Fruit fly (Drosophila melanogaster) whole organism, embryonic: Measurements from ENCODE around the gene CG43896.

Experiments used
- Antp ChIP-seq: fragments of 200-800 bp; sonication (Bioruptor generic); optimal IDR thresholded peaks from 3 replicates; lab custom pipeline; 2016; ENCODE audit warnings: missing biosample characterization, missing genetic modification characterization
- CG11695 ChIP-seq: fragments of 200-800 bp; sonication (Bioruptor generic); IDR thresholded peaks from 3 replicates; pipeline ENCODE4 v1.3.6; 2022; ENCODE audit warnings: missing biosample characterization, missing genetic modification characterization
- CG11696 ChIP-seq: fragments of 200-800 bp; sonication (Bioruptor generic); IDR thresholded peaks from 2 replicates; pipeline ENCODE4 v1.3.6; 2022; ENCODE audit warnings: missing biosample characterization, missing genetic modification characterization
- CG12219 ChIP-seq: fragments of 200-800 bp; sonication (Bioruptor generic); optimal IDR thresholded peaks from 3 replicates; lab custom pipeline; 2018; ENCODE audit warnings: missing biosample characterization, mild to moderate bottlenecking, missing genetic modification characterization
- CG12769 ChIP-seq: fragments of 200-800 bp; sonication (Bioruptor generic); optimal IDR thresholded peaks from 2 replicates; lab custom pipeline; 2019; ENCODE audit warnings: missing biosample characterization, mild to moderate bottlenecking, missing genetic modification characterization, moderate library complexity
- CG13123 ChIP-seq: fragments of 200-800 bp; sonication (Bioruptor generic); optimal IDR thresholded peaks from 2 replicates; lab custom pipeline; 2016; ENCODE audit warnings: missing biosample characterization, missing genetic modification characterization
- CG15601 ChIP-seq: fragments of 200-800 bp; sonication (Bioruptor generic); optimal IDR thresholded peaks from 3 replicates; lab custom pipeline; 2019; ENCODE audit warnings: missing biosample characterization, mild to moderate bottlenecking, missing genetic modification characterization, moderate library complexity
- CG17361 ChIP-seq: fragments of 200-800 bp; sonication (Bioruptor generic); IDR thresholded peaks from 3 replicates; pipeline ENCODE4 v1.3.6; 2022; ENCODE audit warnings: missing biosample characterization, missing genetic modification characterization
- CG18476 ChIP-seq: fragments of 200-800 bp; sonication (Bioruptor generic); optimal IDR thresholded peaks from 2 replicates; lab custom pipeline; 2016; ENCODE audit warnings: missing biosample characterization, mild to moderate bottlenecking, missing genetic modification characterization
- CG2199 ChIP-seq: fragments of 200-800 bp; sonication (Bioruptor generic); IDR thresholded peaks from 3 replicates; pipeline ENCODE4 v1.3.6; 2022; ENCODE audit warnings: missing biosample characterization, missing genetic modification characterization
- CG3726 ChIP-seq: fragments of 200-800 bp; sonication (Bioruptor generic); IDR thresholded peaks from 3 replicates; pipeline ENCODE4, ENCODE4 v1.3.6; 2022; ENCODE audit warnings: missing biosample characterization, missing genetic modification characterization
- CG6791 ChIP-seq: fragments of 200-800 bp; sonication (Bioruptor generic); IDR thresholded peaks from 3 replicates; pipeline ENCODE4 v1.3.6; 2022; ENCODE audit warnings: missing biosample characterization, missing genetic modification characterization; ENCODE audit not compliant: partially characterized antibody
- D19B ChIP-seq: fragments of 200-800 bp; sonication (Bioruptor generic); optimal IDR thresholded peaks from 2 replicates; lab custom pipeline; 2017; ENCODE audit warnings: missing biosample characterization, mild to moderate bottlenecking, missing genetic modification characterization
- Dbx ChIP-seq: fragments of 200-800 bp; sonication (Bioruptor generic); IDR thresholded peaks from 3 replicates; pipeline ENCODE4 v1.3.6; 2022; ENCODE audit warnings: missing biosample characterization, missing genetic modification characterization
- Deaf1 ChIP-seq: fragments of 200-800 bp; optimal IDR thresholded peaks from 3 replicates; lab custom pipeline; 2019; ENCODE audit warnings: missing biosample characterization, mild to moderate bottlenecking, missing genetic modification characterization, moderate library complexity
- Dek ChIP-seq: fragments of 200-800 bp; sonication (Bioruptor generic); optimal IDR thresholded peaks from 3 replicates; lab custom pipeline; 2019; ENCODE audit warnings: missing biosample characterization, mild to moderate bottlenecking, missing genetic modification characterization, moderate library complexity
- Dfd ChIP-seq, 2 experiments: fragments of >200 bp; optimal IDR thresholded peaks; 2 replicates each; lab custom pipeline; 2017; ENCODE audit warnings: missing biosample characterization in 2 of 2, missing genetic modification characterization in 2 of 2
- Dp ChIP-seq: fragments of 200-800 bp; sonication (Bioruptor generic); optimal IDR thresholded peaks from 2 replicates; lab custom pipeline; 2018; ENCODE audit warnings: missing biosample characterization, mild to moderate bottlenecking, missing genetic modification characterization, moderate library complexity
- Gsc ChIP-seq: fragments of 200-800 bp; sonication (Bioruptor generic); IDR thresholded peaks from 2 replicates; pipeline ENCODE4 v1.3.6; 2022; ENCODE audit warnings: missing biosample characterization, missing genetic modification characterization
- Hr39 ChIP-seq: fragments of >200 bp; optimal IDR thresholded peaks from 2 replicates; lab custom pipeline; 2017
- Lhr ChIP-seq: fragments of 200-800 bp; sonication (Bioruptor generic); optimal IDR thresholded peaks from 3 replicates; lab custom pipeline; 2017; ENCODE audit warnings: mild to moderate bottlenecking, missing biosample characterization, missing genetic modification reagents, missing genetic modification characterization
- Lpt ChIP-seq: fragments of >200 bp; optimal IDR thresholded peaks from 2 replicates; lab custom pipeline; 2018; ENCODE audit warnings: missing biosample characterization, missing genetic modification characterization
- Neu2 ChIP-seq: fragments of 200-800 bp; sonication (Bioruptor generic); optimal IDR thresholded peaks from 3 replicates; lab custom pipeline; 2016; ENCODE audit warnings: missing biosample characterization, missing genetic modification characterization, borderline replicate concordance
- Sox102F ChIP-seq: fragments of 200-800 bp; sonication (Bioruptor generic); optimal IDR thresholded peaks from 2 replicates; lab custom pipeline; 2018; ENCODE audit warnings: missing biosample characterization, mild to moderate bottlenecking, missing genetic modification characterization, moderate library complexity
- TFAM ChIP-seq: fragments of 200-800 bp; sonication (Bioruptor generic); optimal IDR thresholded peaks from 2 replicates; lab custom pipeline; 2017; ENCODE audit warnings: missing biosample characterization, missing genetic modification characterization, inconsistent platforms
- Usf ChIP-seq: fragments of 200-800 bp; sonication (Bioruptor generic); optimal IDR thresholded peaks from 2 replicates; lab custom pipeline; 2017; ENCODE audit warnings: missing genotype, missing biosample characterization, missing genetic modification characterization
- YL-1 ChIP-seq: fragments of 200-800 bp; sonication (Bioruptor generic); optimal IDR thresholded peaks from 3 replicates; lab custom pipeline; 2017; ENCODE audit warnings: missing biosample characterization, mild to moderate bottlenecking, missing genetic modification characterization
- bcd ChIP-seq: fragments of 200-800 bp; sonication (Bioruptor generic); optimal IDR thresholded peaks from 2 replicates; lab custom pipeline; 2017; ENCODE audit warnings: missing biosample characterization, mild to moderate bottlenecking, missing genetic modification characterization
- cwo ChIP-seq: fragments of 200-800 bp; sonication (Bioruptor generic); optimal IDR thresholded peaks from 3 replicates; lab custom pipeline; 2017; ENCODE audit warnings: missing biosample characterization, missing genetic modification characterization, mild to moderate bottlenecking, moderate library complexity, missing genetic modification reagents
- gsb ChIP-seq: fragments of 200-800 bp; sonication (Bioruptor generic); IDR thresholded peaks from 2 replicates; pipeline ENCODE4 v1.3.6; 2022; ENCODE audit warnings: missing biosample characterization, missing genetic modification characterization
- jigr1 ChIP-seq: fragments of 200-800 bp; sonication (Bioruptor generic); IDR thresholded peaks from 3 replicates; pipeline ENCODE4 v1.3.6; 2022; ENCODE audit warnings: missing biosample characterization, missing genetic modification characterization
- lov ChIP-seq, 2 experiments: fragments of 200-800 bp in 1 of 2; fragments of >200 bp in 1 of 2; sonication (Bioruptor generic) in 1 of 2; IDR thresholded peaks in 1 of 2; optimal IDR thresholded peaks in 1 of 2; 2 replicates in 1 of 2; 3 replicates in 1 of 2; pipeline versions ENCODE4 v1.3.6 to Lab custom; 2017 to 2022; ENCODE audit warnings: missing biosample characterization in 1 of 2, missing genetic modification characterization in 1 of 2
- mld ChIP-seq: fragments of 200-800 bp; sonication (Bioruptor generic); IDR thresholded peaks from 3 replicates; pipeline ENCODE4 v1.3.6; 2022; ENCODE audit warnings: missing biosample characterization, missing genetic modification characterization; ENCODE audit not compliant: partially characterized antibody
- nau ChIP-seq: fragments of 200-800 bp; sonication (Bioruptor generic); optimal IDR thresholded peaks from 3 replicates; lab custom pipeline; 2017; ENCODE audit warnings: missing biosample characterization, mild to moderate bottlenecking, missing genetic modification characterization, missing genetic modification reagents
- nerfin-1 ChIP-seq: fragments of 200-800 bp; sonication (Bioruptor generic); optimal IDR thresholded peaks from 3 replicates; lab custom pipeline; 2019; ENCODE audit warnings: missing biosample characterization, mild to moderate bottlenecking, missing genetic modification characterization, moderate library complexity
- phol ChIP-seq: fragments of 200-800 bp; sonication (Bioruptor generic); optimal IDR thresholded peaks from 3 replicates; lab custom pipeline; 2018; ENCODE audit warnings: missing biosample characterization, mild to moderate bottlenecking, missing genetic modification characterization, moderate library complexity
- pzg ChIP-seq: fragments of 200-800 bp; sonication (Bioruptor generic); optimal IDR thresholded peaks from 3 replicates; lab custom pipeline; 2018; ENCODE audit warnings: missing biosample characterization, mild to moderate bottlenecking, missing genetic modification characterization, moderate library complexity
- rib ChIP-seq: fragments of 200-800 bp; sonication (Bioruptor generic); IDR thresholded peaks from 2 replicates; pipeline ENCODE4 v1.3.6; 2022; ENCODE audit warnings: missing biosample characterization, missing genetic modification characterization
- shn ChIP-seq: fragments of 200-800 bp; sonication (Bioruptor generic); optimal IDR thresholded peaks from 3 replicates; lab custom pipeline; 2016; ENCODE audit warnings: missing biosample characterization, missing genetic modification characterization
- sob ChIP-seq: fragments of 200-800 bp; sonication (Bioruptor generic); IDR thresholded peaks from 2 replicates; pipeline ENCODE4 v1.3.6; 2022; ENCODE audit warnings: missing biosample characterization, missing genetic modification characterization
- stwl ChIP-seq: fragments of 200-800 bp; sonication (Bioruptor generic); optimal IDR thresholded peaks from 3 replicates; lab custom pipeline; 2018; ENCODE audit warnings: missing biosample characterization, mild to moderate bottlenecking, missing genetic modification characterization, moderate library complexity
- vfl ChIP-seq: fragments of 200-800 bp; sonication (Bioruptor generic); optimal IDR thresholded peaks from 2 replicates; lab custom pipeline; 2016; ENCODE audit warnings: missing biosample characterization, missing genetic modification characterization
- wor ChIP-seq: fragments of 200-800 bp; sonication (Bioruptor generic); IDR thresholded peaks from 2 replicates; pipeline ENCODE4 v1.3.6; 2022; ENCODE audit warnings: missing biosample characterization, missing genetic modification characterization

The CG43896 gene

DNA sequence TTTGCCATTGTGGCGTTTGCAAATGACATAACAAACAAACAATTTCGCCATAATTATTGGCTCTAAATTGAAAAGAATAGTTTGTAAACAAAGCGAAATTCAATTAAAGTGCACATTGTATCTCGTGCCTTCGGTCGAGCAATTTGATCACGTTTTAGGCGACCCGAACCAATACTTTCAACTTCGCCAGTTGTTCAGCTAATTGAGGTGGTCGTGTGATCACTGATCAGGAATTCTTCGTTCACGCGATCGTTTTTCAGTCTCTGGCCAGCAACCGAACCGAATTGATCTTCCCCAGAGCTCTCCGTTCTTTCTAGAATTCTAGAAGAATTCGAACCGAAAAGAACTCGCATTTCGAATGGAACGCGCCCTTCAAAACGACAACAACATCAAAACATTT is 28.2 kb downstream of the CG43896 start (continued):
- TF ChIP-seq Lhr (GFP tag; lab: Kevin White, UChicago) (no peak), sob (no peak), Sox102F (GFP tag; lab: Kevin White, UChicago) (no peak), Dfd (GFP tag; optimal IDR thresholded peaks at IDR 0.05; lab: Kevin White, UChicago) (no peak), CG3726 (GFP tag; lab: Robert Waterston, UW) (no peak), D19B (GFP tag; lab: Kevin White, UChicago) (no peak), Deaf1 (tag; lab: Kevin White, UChicago) (peak; percentile 74), nau (GFP tag; lab: Kevin White, UChicago) (no peak), Gsc (GFP tag; lab: Robert Waterston, UW) (no peak), vfl (GFP tag; lab: Kevin White, UChicago) (no peak), CG2199 (GFP tag; lab: Robert Waterston, UW) (peak; percentile 44; the same call in 1 of the 3 replicates), CG11695 (GFP tag; lab: Robert Waterston, UW) (no peak), CG17361 (GFP tag; lab: Robert Waterston, UW) (no peak), Antp (GFP tag; lab: Kevin White, UChicago) (no peak), TFAM (GFP tag; lab: Kevin White, UChicago) (no peak), gsb (GFP tag; lab: Robert Waterston, UW) (no peak), nerfin-1 (no peak), CG12769 (no peak), Usf (GFP tag; lab: Kevin White, UChicago) (no peak), CG13123 (GFP tag; lab: Kevin White, UChicago) (no peak), Hr39 (no peak), CG11696 (GFP tag; lab: Robert Waterston, UW) (no peak), mld (GFP tag; lab: Robert Waterston, UW) (no peak), shn (GFP tag; lab: Kevin White, UChicago) (no peak), Dp (no peak), CG12219 (no peak), Lpt (GFP tag; lab: Kevin White, UChicago) (no peak), lov (optimal IDR thresholded peaks at IDR 0.05; lab: Kevin White, UChicago) (no peak), lov (GFP tag; IDR thresholded peaks at IDR 0.05; lab: Robert Waterston, UW) (no peak), Neu2 (GFP tag; lab: Kevin White, UChicago) (no peak), Dek (no peak), Dbx (no peak), YL-1 (GFP tag; lab: Kevin White, UChicago) (no peak), jigr1 (GFP tag; lab: Robert Waterston, UW) (no peak), phol (no peak), cwo (peak; percentile 74), rib (peak; percentile 11; the same call in 1 of the 2 replicates), wor (GFP tag; lab: Robert Waterston, UW) (no peak), pzg (no peak), CG6791 (GFP tag; lab: Robert Waterston, UW) (0 out of 3 replicates have a peak, but pooled peaks have one; percentile 43), CG18476 (GFP tag; lab: Kevin White, UChicago) (no peak)

DNA sequence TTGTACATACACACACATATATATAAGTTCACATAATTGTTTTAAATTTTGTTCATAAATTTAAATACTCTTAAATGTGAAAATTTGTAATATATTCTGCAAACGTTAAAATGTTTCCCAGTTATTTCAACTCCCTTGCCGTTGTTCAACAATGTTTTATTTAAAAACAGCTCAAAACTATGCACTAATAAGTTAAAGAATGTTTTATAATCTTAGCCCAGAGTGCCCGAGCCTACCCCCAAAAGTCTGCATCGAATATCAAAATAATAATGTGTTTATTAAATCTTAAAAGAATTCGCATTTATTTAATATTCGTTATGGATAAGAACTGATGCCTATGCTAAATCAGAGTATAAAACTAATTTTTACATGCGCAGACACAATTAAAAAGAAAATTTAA is 32.0 kb downstream of the CG43896 start:
- TF ChIP-seq CG15601, result peak; percentile 78
- TF ChIP-seq stwl (tag; lab: Kevin White, UChicago), result peak; percentile 27
- TF ChIP-seq bcd, result no peak
